Worm (Caenorhabditis elegans) whole organism, late embryonic: Measurements from ENCODE around the gene D2085.7.

ENCODE experiments used
- C08G9.2 ChIP-seq: sonication (generic microtip); optimal IDR thresholded peaks from 2 replicates; lab custom pipeline; 2016; ENCODE audit warnings: mild to moderate bottlenecking, missing genetic modification characterization, moderate library complexity, missing compliant biosample characterization
- C38D4.7 ChIP-seq: fragments of 200-800 bp; sonication (Bioruptor generic); optimal IDR thresholded peaks from 2 replicates; lab custom pipeline; 2018; ENCODE audit warnings: mild to moderate bottlenecking, missing genetic modification characterization, moderate library complexity, missing compliant biosample characterization
- F13H6.1 ChIP-seq: sonication (generic microtip); optimal IDR thresholded peaks from 2 replicates; lab custom pipeline; 2016; ENCODE audit warnings: missing genetic modification characterization, missing compliant biosample characterization
- K02D7.2 ChIP-seq: sonication (generic microtip); optimal IDR thresholded peaks from 2 replicates; lab custom pipeline; 2017; ENCODE audit warnings: mild to moderate bottlenecking, missing genetic modification characterization, missing compliant biosample characterization
- T23F11.4 ChIP-seq: fragments of 200-800 bp; sonication (Bioruptor generic); optimal IDR thresholded peaks from 2 replicates; lab custom pipeline; 2018; ENCODE audit warnings: mild to moderate bottlenecking, missing genetic modification characterization, missing compliant biosample characterization
- ceh-14 ChIP-seq: sonication (generic microtip); optimal IDR thresholded peaks from 2 replicates; lab custom pipeline; 2016; ENCODE audit warnings: missing genotype, missing genetic modification characterization, missing compliant biosample characterization
- ceh-19 ChIP-seq: fragments of 200-800 bp; sonication (Bioruptor generic); optimal IDR thresholded peaks from 2 replicates; lab custom pipeline; 2018; ENCODE audit warnings: mild to moderate bottlenecking, missing genetic modification characterization, missing compliant biosample characterization
- ceh-30 ChIP-seq: fragments of 150-350 bp; optimal IDR thresholded peaks from 2 replicates; lab custom pipeline; 2014; ENCODE audit warnings: missing biosample characterization, missing genetic modification characterization
- ceh-45 ChIP-seq: fragments of 200-800 bp; sonication (Bioruptor generic); IDR thresholded peaks from 2 replicates; pipeline ENCODE4 v1.3.6; 2022; ENCODE audit warnings: missing genetic modification reagents, missing genetic modification characterization, missing compliant biosample characterization
- ceh-9 ChIP-seq: sonication (generic microtip); optimal IDR thresholded peaks from 2 replicates; lab custom pipeline; 2016; ENCODE audit warnings: mild to moderate bottlenecking, missing genetic modification characterization, inconsistent platforms, missing compliant biosample characterization
- che-1 ChIP-seq: sonication (generic microtip); optimal IDR thresholded peaks from 2 replicates; lab custom pipeline; 2016; ENCODE audit warnings: mild to moderate bottlenecking, missing genetic modification characterization, missing compliant biosample characterization
- dmd-4 ChIP-seq: sonication (generic microtip); optimal IDR thresholded peaks from 2 replicates; lab custom pipeline; 2016; ENCODE audit warnings: borderline replicate concordance, missing genetic modification characterization, missing compliant biosample characterization
- dve-1 ChIP-seq: sonication (generic microtip); optimal IDR thresholded peaks from 2 replicates; lab custom pipeline; 2017; ENCODE audit warnings: antibody characterized with exemption, mild to moderate bottlenecking, missing genetic modification characterization, missing compliant biosample characterization
- elt-2 ChIP-seq: sonication (generic microtip); optimal IDR thresholded peaks from 2 replicates; lab custom pipeline; 2016; ENCODE audit warnings: missing genetic modification reagents, missing genetic modification characterization, missing compliant biosample characterization
- fkh-10 ChIP-seq: fragments of 150-350 bp; optimal IDR thresholded peaks from 2 replicates; lab custom pipeline; 2014; ENCODE audit warnings: missing biosample characterization, missing genetic modification reagents, missing genetic modification characterization
- fkh-6 ChIP-seq: sonication (generic microtip); optimal IDR thresholded peaks from 2 replicates; lab custom pipeline; 2016; ENCODE audit warnings: missing genetic modification characterization, missing compliant biosample characterization
- gmeb-2 ChIP-seq: sonication (generic microtip); optimal IDR thresholded peaks from 2 replicates; lab custom pipeline; 2016; ENCODE audit warnings: missing genetic modification characterization, inconsistent platforms, missing compliant biosample characterization
- hlh-15 ChIP-seq: sonication (generic microtip); optimal IDR thresholded peaks from 2 replicates; lab custom pipeline; 2016; ENCODE audit warnings: missing genetic modification characterization, missing compliant biosample characterization
- hlh-6 ChIP-seq: sonication (generic microtip); optimal IDR thresholded peaks from 2 replicates; lab custom pipeline; 2016; ENCODE audit warnings: missing genotype, missing genetic modification characterization, missing compliant biosample characterization
- hlh-8 ChIP-seq: sonication (generic microtip); optimal IDR thresholded peaks from 2 replicates; lab custom pipeline; 2016; ENCODE audit warnings: missing genotype, missing genetic modification characterization, missing compliant biosample characterization
- lim-6 ChIP-seq: sonication (generic microtip); optimal IDR thresholded peaks from 2 replicates; lab custom pipeline; 2016; ENCODE audit warnings: missing genetic modification characterization, missing compliant biosample characterization
- lin-11 ChIP-seq: fragments of 200-800 bp; sonication (Bioruptor generic); optimal IDR thresholded peaks from 2 replicates; lab custom pipeline; 2018; ENCODE audit warnings: mild to moderate bottlenecking, missing genetic modification characterization, missing compliant biosample characterization
- madf-2 ChIP-seq: sonication (generic microtip); optimal IDR thresholded peaks from 2 replicates; lab custom pipeline; 2017; ENCODE audit warnings: missing genetic modification characterization, missing compliant biosample characterization
- mec-3 ChIP-seq: sonication (generic microtip); optimal IDR thresholded peaks from 2 replicates; lab custom pipeline; 2016; ENCODE audit warnings: borderline replicate concordance, missing genetic modification characterization, missing compliant biosample characterization
- nfya-1 ChIP-seq: sonication (generic microtip); optimal IDR thresholded peaks from 2 replicates; lab custom pipeline; 2017; ENCODE audit warnings: missing genetic modification characterization, mild to moderate bottlenecking, missing compliant biosample characterization, antibody characterized with exemption, moderate library complexity
- nhr-11 ChIP-seq: fragments of 150-350 bp; optimal IDR thresholded peaks from 2 replicates; lab custom pipeline; 2014; ENCODE audit warnings: missing biosample characterization, missing genetic modification characterization
- nhr-232 ChIP-seq: sonication (generic microtip); optimal IDR thresholded peaks from 2 replicates; lab custom pipeline; 2016; ENCODE audit warnings: missing genetic modification characterization, missing compliant biosample characterization
- pag-3 ChIP-seq: sonication (generic microtip); optimal IDR thresholded peaks from 2 replicates; lab custom pipeline; 2016; ENCODE audit warnings: missing compliant biosample characterization, missing genetic modification characterization, borderline replicate concordance
- pax-1 ChIP-seq: fragments of 150-350 bp; optimal IDR thresholded peaks from 2 replicates; lab custom pipeline; 2014; ENCODE audit warnings: missing biosample characterization, missing genetic modification characterization
- pha-2 ChIP-seq: sonication (generic microtip); optimal IDR thresholded peaks from 2 replicates; lab custom pipeline; 2017; ENCODE audit warnings: mild to moderate bottlenecking, missing genetic modification characterization, missing compliant biosample characterization
- ref-2 ChIP-seq: sonication (generic microtip); optimal IDR thresholded peaks from 2 replicates; lab custom pipeline; 2016; ENCODE audit warnings: missing genetic modification characterization, missing compliant biosample characterization
- sdc-2 ChIP-seq: sonication (generic microtip); optimal IDR thresholded peaks from 2 replicates; lab custom pipeline; 2016; ENCODE audit warnings: missing genotype, missing genetic modification characterization, missing compliant biosample characterization
- sox-2 ChIP-seq: fragments of 200-800 bp; sonication (Bioruptor generic); IDR thresholded peaks from 2 replicates; pipeline ENCODE4 v1.3.6; 2022; ENCODE audit warnings: missing genetic modification reagents, missing genetic modification characterization, missing compliant biosample characterization
- tbx-2 ChIP-seq: sonication (generic microtip); optimal IDR thresholded peaks from 2 replicates; lab custom pipeline; 2016; ENCODE audit warnings: missing genetic modification characterization, missing compliant biosample characterization
- tbx-7 ChIP-seq: sonication (generic microtip); optimal IDR thresholded peaks from 2 replicates; lab custom pipeline; 2016; ENCODE audit warnings: missing genotype, missing genetic modification characterization, missing compliant biosample characterization
- ttx-3 ChIP-seq: sonication (generic microtip); optimal IDR thresholded peaks from 2 replicates; lab custom pipeline; 2016; ENCODE audit warnings: missing genetic modification reagents, missing genetic modification characterization, missing compliant biosample characterization
- unc-42 ChIP-seq: sonication (generic microtip); optimal IDR thresholded peaks from 2 replicates; lab custom pipeline; 2016; ENCODE audit warnings: missing genotype, missing genetic modification characterization, missing compliant biosample characterization

Gene D2085.7

DNA sequence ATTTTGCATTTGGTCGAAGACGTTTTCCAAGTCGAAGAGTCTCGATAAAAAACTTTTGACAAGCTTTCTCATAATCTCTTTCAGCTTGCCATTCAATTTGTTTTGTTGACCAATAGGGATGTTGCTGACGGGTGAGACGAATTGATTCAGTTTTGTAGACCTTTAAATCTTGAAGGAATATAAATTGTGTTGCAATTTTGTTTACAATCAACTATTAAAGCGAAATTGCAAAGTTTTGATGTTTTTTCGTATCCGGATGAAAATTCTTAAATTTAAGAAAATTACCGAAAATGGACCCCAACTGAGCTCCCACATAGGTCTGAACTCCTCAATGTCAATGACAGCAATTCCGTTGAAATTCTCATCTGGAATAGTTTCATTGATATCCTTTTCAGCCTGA, 25.0 kb upstream of the D2085.7 start:
- TF ChIP-seq lim-6 (tag; lab: Kevin White, UChicago): no peak
- TF ChIP-seq tbx-7 (tag; lab: Kevin White, UChicago): no peak
- no peak for TF ChIP-seq nhr-232 (tag; lab: Kevin White, UChicago)
- no peak for TF ChIP-seq fkh-10 (GFP tag; lab: Kevin White, UChicago)
- no peak for TF ChIP-seq C38D4.7 (GFP tag; lab: Kevin White, UChicago)
- TF ChIP-seq ceh-45: no peak
- no peak for TF ChIP-seq dve-1 (tag; lab: Kevin White, UChicago)
- no peak for TF ChIP-seq nhr-11 (tag; lab: Kevin White, UChicago)
- no peak for TF ChIP-seq fkh-6 (tag; lab: Kevin White, UChicago)
- TF ChIP-seq gmeb-2 (tag; lab: Kevin White, UChicago): no peak
- no peak for TF ChIP-seq ceh-9 (tag; lab: Kevin White, UChicago)
- TF ChIP-seq ceh-14 (tag; lab: Kevin White, UChicago): no peak
- no peak for TF ChIP-seq pag-3 (tag; lab: Kevin White, UChicago)
- no peak for TF ChIP-seq pax-1 (tag; lab: Kevin White, UChicago)

DNA sequence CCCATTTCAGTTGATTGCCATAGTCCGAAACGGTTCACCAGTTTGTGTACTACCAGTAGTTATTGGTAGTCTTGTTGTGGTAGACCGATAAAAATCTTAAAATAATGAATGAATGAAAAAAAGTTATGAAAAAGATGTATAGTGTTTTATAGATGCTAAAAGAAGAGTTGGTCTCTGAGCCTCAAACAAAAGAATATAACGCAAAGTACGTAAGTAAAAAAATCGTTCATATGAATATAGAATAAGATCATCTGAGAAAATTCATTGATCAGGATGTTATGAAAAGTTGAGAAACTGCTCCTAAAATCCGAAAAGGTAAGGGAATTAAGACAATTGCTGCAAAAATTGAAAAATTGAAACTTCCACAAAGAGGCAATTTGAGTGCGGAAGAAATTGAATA, 23.7 kb upstream of the D2085.7 start, which contains the start of gene chhy-1:
TSS of gene chhy-1 (minus strand) at position 101 of the 400 bp plus-strand sequence.
- TF ChIP-seq C38D4.7 (GFP tag; lab: Kevin White, UChicago): no peak
- TF ChIP-seq, all 69 proteins: peak for 0

ce11 chrII:8621883-8622282, 19.3 kb upstream of the D2085.7 start, which contains the start of gene T22C8.3:
Gene T22C8.3 (minus strand): TSS chrII:8621983.
- TF ChIP-seq T23F11.4 (no peak), ceh-30 (tag; lab: Kevin White, UChicago) (no peak), madf-2 (tag; lab: Kevin White, UChicago) (no peak), pax-1 (tag; lab: Kevin White, UChicago) (no peak), pag-3 (tag; lab: Kevin White, UChicago) (no peak), dmd-4 (tag; lab: Kevin White, UChicago) (no peak), hlh-6 (no peak), hlh-15 (tag; lab: Kevin White, UChicago) (no peak), K02D7.2 (tag; lab: Kevin White, UChicago) (no peak), lin-11 (tag; lab: Kevin White, UChicago) (no peak), nhr-11 (tag; lab: Kevin White, UChicago) (no peak), ref-2 (no peak), sdc-2 (no peak), fkh-10 (GFP tag; lab: Kevin White, UChicago) (no peak), sox-2 (no peak), dve-1 (tag; lab: Kevin White, UChicago) (no peak), pha-2 (tag; lab: Kevin White, UChicago) (no peak), mec-3 (no peak)
- TF ChIP-seq, all 69 proteins: peak for 0

DNA sequence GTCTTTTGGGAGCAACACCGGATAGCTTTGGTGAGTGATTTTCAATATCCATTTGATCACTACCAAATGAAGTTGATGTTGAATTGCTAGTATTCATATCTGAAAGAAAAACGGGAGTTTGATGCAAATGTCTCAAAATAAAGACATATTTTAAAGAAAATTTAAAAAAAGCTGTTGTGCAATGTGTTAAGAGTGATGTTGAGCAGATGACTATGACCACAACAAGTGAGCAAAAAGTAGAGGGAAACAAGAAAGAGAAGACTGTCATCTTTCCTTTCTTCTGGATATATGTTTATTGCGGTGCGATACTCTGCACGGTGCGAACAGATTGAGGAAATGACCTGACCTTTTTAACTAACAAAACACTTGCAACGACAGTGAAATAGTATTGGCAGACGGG, 17.8 kb upstream of the D2085.7 start, which contains the start of gene T22C8.4:
TSS of gene T22C8.4 (minus strand) at position 101 of the 400 bp plus-strand sequence.
- no peak for TF ChIP-seq ceh-19
- no peak for TF ChIP-seq hlh-8 (tag; lab: Kevin White, UChicago)
- no peak for TF ChIP-seq nfya-1 (tag; lab: Kevin White, UChicago)
- no peak for TF ChIP-seq C08G9.2
- no peak for TF ChIP-seq unc-42 (tag; lab: Kevin White, UChicago)
- no peak for TF ChIP-seq nhr-232 (tag; lab: Kevin White, UChicago)
- no peak for TF ChIP-seq hlh-15 (tag; lab: Kevin White, UChicago)
- TF ChIP-seq mec-3: no peak
- TF ChIP-seq tbx-2 (tag; lab: Kevin White, UChicago): no peak
- no peak for TF ChIP-seq ceh-9 (tag; lab: Kevin White, UChicago)
- TF ChIP-seq lin-11 (tag; lab: Kevin White, UChicago): no peak

DNA sequence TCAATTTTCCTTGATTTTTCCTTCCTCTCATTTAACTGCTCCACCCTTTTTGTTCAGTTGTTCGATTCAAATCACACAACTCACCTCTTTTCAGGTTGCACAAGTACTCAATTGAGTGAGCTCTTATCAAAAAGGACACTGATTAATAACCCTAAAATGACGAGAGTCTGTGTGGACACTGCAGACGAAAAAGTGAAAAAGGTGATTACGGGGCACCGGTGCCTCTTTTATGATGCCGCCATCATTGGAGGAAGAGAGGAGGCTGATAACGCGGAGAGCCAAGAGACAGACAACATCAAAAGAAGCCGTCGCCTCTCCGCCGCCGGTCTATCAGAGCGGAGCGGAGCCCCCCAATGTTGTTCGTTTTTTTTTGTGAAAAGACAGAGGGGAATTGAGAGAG, 16.0 kb upstream of the D2085.7 start, which contains the start of gene sptf-2:
TSS of gene sptf-2 (plus strand) at position 297 of the 400 bp plus-strand sequence.
- TF ChIP-seq F13H6.1 (tag; lab: Kevin White, UChicago) (no peak), che-1 (tag; lab: Kevin White, UChicago) (no peak), fkh-10 (GFP tag; lab: Kevin White, UChicago) (no peak), K02D7.2 (tag; lab: Kevin White, UChicago) (no peak), pag-3 (tag; lab: Kevin White, UChicago) (no peak), elt-2 (peak; percentile 93), ttx-3 (tag; lab: Kevin White, UChicago) (no peak), lin-11 (tag; lab: Kevin White, UChicago) (no peak)
- TF ChIP-seq, all 69 proteins: peak for 1
